Fruit fly (Drosophila melanogaster): Measurements from ENCODE around the gene PGRP-LC.

Gene PGRP-LC

dm6 chr3L:9370907-9371365 lies 32.3 kb downstream of the PGRP-LC start, which contains the start of gene Fdx1 (continued):
- TF ChIP-seq onecut (GFP tag; IDR thresholded peaks at IDR 0.05): no peak
- TF ChIP-seq CG3847 (GFP tag; IDR thresholded peaks at IDR 0.05): peak; percentile 36
- peak; percentile 68 for TF ChIP-seq CG17328 (GFP tag; IDR thresholded peaks at IDR 0.05)
- peak; percentile 55 for TF ChIP-seq CoRest (tag; optimal IDR thresholded peaks at IDR 0.05)
- peak; percentile 34 for TF ChIP-seq Xbp1 (GFP tag; optimal IDR thresholded peaks at IDR 0.05)
- peak; percentile 75 for TF ChIP-seq sens (GFP tag)
- TF ChIP-seq ewg (GFP tag; optimal IDR thresholded peaks at IDR 0.05): no peak
- TF ChIP-seq CG7556 (GFP tag; optimal IDR thresholded peaks at IDR 0.05): peak; percentile 8
- peak; percentile 59 for TF ChIP-seq Atf6 (GFP tag; IDR thresholded peaks at IDR 0.05)
- TF ChIP-seq exex (tag; optimal IDR thresholded peaks at IDR 0.05): peak; percentile 32
- peak; percentile 31; the same call in 1 of the 3 replicates for TF ChIP-seq ci (GFP tag; IDR thresholded peaks at IDR 0.05)
- peak; percentile 20 for TF ChIP-seq CG33557 (GFP tag; optimal IDR thresholded peaks at IDR 0.05)
- no peak for TF ChIP-seq bab2 (GFP tag; optimal IDR thresholded peaks at IDR 0.05)
- peak in 1 of 2 experiments; percentile 50 for TF ChIP-seq bsh (GFP tag; optimal IDR thresholded peaks at IDR 0.05)
- TF ChIP-seq BEAF-32 (GFP tag; optimal IDR thresholded peaks at IDR 0.05): peak; percentile 65
- peak; percentile 80 for TF ChIP-seq Dll (GFP tag; IDR thresholded peaks at IDR 0.05; ENCODE audit: partially characterized antibody)
- TF ChIP-seq CG15696 (tag; optimal IDR thresholded peaks at IDR 0.05): no peak
- no peak for TF ChIP-seq D (optimal IDR thresholded peaks at IDR 0.05)
- TF ChIP-seq D (GFP tag; optimal IDR thresholded peaks at IDR 0.05): no peak
- peak; percentile 34 for TF ChIP-seq CG4820 (GFP tag; optimal IDR thresholded peaks at IDR 0.05)
- TF ChIP-seq cato (GFP tag; optimal IDR thresholded peaks at IDR 0.05; ENCODE audit: borderline replicate concordance): no peak
- TF ChIP-seq CG18262 (tag; optimal IDR thresholded peaks at IDR 0.05): peak; percentile 43
- peak; percentile 54 for TF ChIP-seq CG15601 (tag; optimal IDR thresholded peaks at IDR 0.05)
- no peak for TF ChIP-seq tna (GFP tag; IDR thresholded peaks at IDR 0.05; ENCODE audit: partially characterized antibody)
- peak; percentile 1 for TF ChIP-seq YL-1 (GFP tag; optimal IDR thresholded peaks at IDR 0.05)
- no peak for TF ChIP-seq zf30C (GFP tag; optimal IDR thresholded peaks at IDR 0.05)
- TF ChIP-seq CG16779 (GFP tag; IDR thresholded peaks at IDR 0.05): no peak
- no peak for TF ChIP-seq CG6854 (GFP tag; optimal IDR thresholded peaks at IDR 0.05)
- TF ChIP-seq CG7839 (tag; optimal IDR thresholded peaks at IDR 0.05): peak; percentile 32
- TF ChIP-seq CG14860 (GFP tag; IDR thresholded peaks at IDR 0.05; ENCODE audit: partially characterized antibody): peak; percentile 49; the same call in 2 of the 3 replicates
- TF ChIP-seq peb (GFP tag; IDR thresholded peaks at IDR 0.05): no peak
- peak; percentile 34 for TF ChIP-seq trem (tag; optimal IDR thresholded peaks at IDR 0.05)
- TF ChIP-seq lilli (GFP tag; optimal IDR thresholded peaks at IDR 0.05): peak; percentile 48
- TF ChIP-seq CG8290 (GFP tag; optimal IDR thresholded peaks at IDR 0.05): peak; percentile 0
- no peak for TF ChIP-seq CG8290 (tag; optimal IDR thresholded peaks at IDR 0.05)
- peak; percentile 70 for TF ChIP-seq CG13424 (tag; optimal IDR thresholded peaks at IDR 0.05)
- TF ChIP-seq toy (GFP tag; IDR thresholded peaks at IDR 0.05): no peak
- no peak for TF ChIP-seq Hr78 (GFP tag; optimal IDR thresholded peaks at IDR 0.05)
- peak; percentile 16 for TF ChIP-seq fd3F (GFP tag; optimal IDR thresholded peaks at IDR 0.05)
- TF ChIP-seq B-H2 (GFP tag; optimal IDR thresholded peaks at IDR 0.05): peak; percentile 18
- peak; percentile 21 for TF ChIP-seq CG17829 (tag; optimal IDR thresholded peaks at IDR 0.05)
- no peak for TF ChIP-seq insv (GFP tag; optimal IDR thresholded peaks at IDR 0.05)
- peak; percentile 68 for TF ChIP-seq Aef1 (GFP tag; IDR thresholded peaks at IDR 0.05)
- no peak for TF ChIP-seq HmgD (GFP tag; optimal IDR thresholded peaks at IDR 0.05)
- no peak for TF ChIP-seq CG2199 (GFP tag; IDR thresholded peaks at IDR 0.05)
- no peak for TF ChIP-seq slou (GFP tag; optimal IDR thresholded peaks at IDR 0.05)
- TF ChIP-seq Dp (GFP tag; optimal IDR thresholded peaks at IDR 0.05): peak; percentile 85
- TF ChIP-seq CG9437 (GFP tag; optimal IDR thresholded peaks at IDR 0.05): peak; percentile 10
- TF ChIP-seq ap (GFP tag; IDR thresholded peaks at IDR 0.05): no peak; the same call in 1 of the 2 replicates
- TF ChIP-seq CG3726 (GFP tag; IDR thresholded peaks at IDR 0.05): no peak
- peak; percentile 27 for TF ChIP-seq CG13775 (GFP tag; optimal IDR thresholded peaks at IDR 0.05)
